Fruit fly (Drosophila melanogaster) whole organism, embryonic: ENCODE data around the gene Gdi.

ENCODE experiments used
- Atf6 ChIP-seq: fragments of 200-800 bp; sonication (Bioruptor generic); IDR thresholded peaks from 2 replicates; pipeline ENCODE4 v1.3.6; 2022; ENCODE audit warnings: missing biosample characterization, missing genetic modification characterization
- B-H2 ChIP-seq: fragments of 200-800 bp; sonication (Bioruptor generic); optimal IDR thresholded peaks from 2 replicates; lab custom pipeline; 2018; ENCODE audit warnings: missing biosample characterization, mild to moderate bottlenecking, missing genetic modification characterization
- CG10565 ChIP-seq: fragments of 200-800 bp; sonication (Bioruptor generic); optimal IDR thresholded peaks from 3 replicates; lab custom pipeline; 2016; ENCODE audit warnings: missing biosample characterization, mild to moderate bottlenecking, missing genetic modification characterization
- CG12659 ChIP-seq: fragments of 200-800 bp; sonication (Bioruptor generic); optimal IDR thresholded peaks from 3 replicates; lab custom pipeline; 2017; ENCODE audit warnings: mild to moderate bottlenecking, missing biosample characterization, missing genetic modification reagents, missing genetic modification characterization
- CG12942 ChIP-seq: fragments of 200-800 bp; sonication (Bioruptor generic); optimal IDR thresholded peaks from 3 replicates; lab custom pipeline; 2016; ENCODE audit warnings: missing biosample characterization, missing genetic modification characterization
- CG13424 ChIP-seq: fragments of 200-800 bp; sonication (Bioruptor generic); optimal IDR thresholded peaks from 2 replicates; lab custom pipeline; 2019; ENCODE audit warnings: missing biosample characterization, mild to moderate bottlenecking, missing genetic modification characterization, moderate library complexity
- CG14965 ChIP-seq: fragments of 200-800 bp; sonication (Bioruptor generic); optimal IDR thresholded peaks from 2 replicates; lab custom pipeline; 2016; ENCODE audit warnings: missing biosample characterization, missing genetic modification characterization, borderline replicate concordance
- CG15073 ChIP-seq: fragments of 200-800 bp; sonication (Bioruptor generic); optimal IDR thresholded peaks from 2 replicates; lab custom pipeline; 2016; ENCODE audit warnings: missing biosample characterization, missing genetic modification characterization
- CG1603 ChIP-seq: fragments of 200-800 bp; sonication (Bioruptor generic); optimal IDR thresholded peaks from 2 replicates; lab custom pipeline; 2019; ENCODE audit warnings: missing biosample characterization, mild to moderate bottlenecking, missing genetic modification characterization, moderate library complexity
- CG16813 ChIP-seq: fragments of 200-800 bp; sonication (Bioruptor generic); IDR thresholded peaks from 3 replicates; pipeline ENCODE4 v1.3.6; 2022; ENCODE audit warnings: missing biosample characterization, missing genetic modification characterization; ENCODE audit not compliant: partially characterized antibody
- CG31441 ChIP-seq: fragments of 200-800 bp; sonication (Bioruptor generic); IDR thresholded peaks from 2 replicates; pipeline ENCODE4 v1.3.6; 2022; ENCODE audit warnings: missing biosample characterization, missing genetic modification characterization
- CG4424 ChIP-seq: fragments of 200-800 bp; sonication (Bioruptor generic); optimal IDR thresholded peaks from 3 replicates; lab custom pipeline; 2016; ENCODE audit warnings: missing biosample characterization, missing genetic modification characterization
- CG4820 ChIP-seq: fragments of 200-800 bp; sonication (Bioruptor generic); optimal IDR thresholded peaks from 3 replicates; lab custom pipeline; 2016; ENCODE audit warnings: missing biosample characterization, missing genetic modification characterization
- CG7271 ChIP-seq: fragments of 200-800 bp; sonication (Bioruptor generic); optimal IDR thresholded peaks from 2 replicates; lab custom pipeline; 2018; ENCODE audit warnings: missing biosample characterization, mild to moderate bottlenecking, missing genetic modification characterization, moderate library complexity
- CG8944 ChIP-seq: fragments of 200-800 bp; sonication (Bioruptor generic); optimal IDR thresholded peaks from 3 replicates; lab custom pipeline; 2016; ENCODE audit warnings: missing biosample characterization, missing genetic modification characterization
- CG9727 ChIP-seq: fragments of 200-800 bp; sonication (Bioruptor generic); optimal IDR thresholded peaks from 3 replicates; lab custom pipeline; 2017; ENCODE audit warnings: missing biosample characterization, mild to moderate bottlenecking, missing genetic modification characterization
- CG9932 ChIP-seq: fragments of 200-800 bp; sonication (Bioruptor generic); IDR thresholded peaks from 2 replicates; pipeline ENCODE4 v1.3.6; 2022; ENCODE audit warnings: missing biosample characterization, missing genetic modification characterization
- Dll ChIP-seq: fragments of 200-800 bp; sonication (Bioruptor generic); IDR thresholded peaks from 4 replicates; pipeline ENCODE4 v1.3.6; 2022; ENCODE audit warnings: missing biosample characterization, missing genetic modification characterization; ENCODE audit not compliant: partially characterized antibody
- E2f1 ChIP-seq: fragments of 200-800 bp; sonication (Bioruptor generic); IDR thresholded peaks from 2 replicates; pipeline ENCODE4 v1.3.6; 2022; ENCODE audit warnings: missing biosample characterization, missing genetic modification characterization
- ERR ChIP-seq: fragments of 200-800 bp; sonication (Bioruptor generic); optimal IDR thresholded peaks from 2 replicates; lab custom pipeline; 2016; ENCODE audit warnings: missing biosample characterization, missing genetic modification characterization
- Fer1 ChIP-seq: fragments of 200-800 bp; sonication (Bioruptor generic); optimal IDR thresholded peaks from 2 replicates; lab custom pipeline; 2017; ENCODE audit warnings: missing biosample characterization, mild to moderate bottlenecking, missing genetic modification characterization
- Gug ChIP-seq: fragments of 200-800 bp; sonication (Bioruptor generic); IDR thresholded peaks from 4 replicates; pipeline ENCODE4 v1.3.6; 2022; ENCODE audit warnings: missing biosample characterization, missing genetic modification characterization
- HmgZ ChIP-seq: fragments of 200-800 bp; sonication (Bioruptor generic); optimal IDR thresholded peaks from 2 replicates; lab custom pipeline; 2018; ENCODE audit warnings: missing biosample characterization, mild to moderate bottlenecking, missing genetic modification characterization
- Hr51 ChIP-seq, 2 experiments: fragments of 200-800 bp; sonication (Bioruptor generic); optimal IDR thresholded peaks; 2 replicates in 1 of 2; 3 replicates in 1 of 2; lab custom pipeline; 2016 to 2018; ENCODE audit warnings: missing biosample characterization in 2 of 2, missing genetic modification characterization in 2 of 2, mild to moderate bottlenecking in 1 of 2, moderate library complexity in 1 of 2
- Lhr ChIP-seq: fragments of 200-800 bp; sonication (Bioruptor generic); optimal IDR thresholded peaks from 3 replicates; lab custom pipeline; 2017; ENCODE audit warnings: mild to moderate bottlenecking, missing biosample characterization, missing genetic modification reagents, missing genetic modification characterization
- Mrtf ChIP-seq: fragments of 200-800 bp; sonication (Bioruptor generic); IDR thresholded peaks from 3 replicates; pipeline ENCODE4 v1.3.6; 2022; ENCODE audit warnings: missing biosample characterization, missing genetic modification characterization
- NC2β ChIP-seq: fragments of 200-800 bp; sonication (Bioruptor generic); optimal IDR thresholded peaks from 2 replicates; lab custom pipeline; 2016; ENCODE audit warnings: missing biosample characterization, missing genetic modification characterization
- NfI ChIP-seq: fragments of 200-800 bp; sonication (Bioruptor generic); optimal IDR thresholded peaks from 3 replicates; lab custom pipeline; 2018; ENCODE audit warnings: missing biosample characterization, mild to moderate bottlenecking, missing genetic modification characterization, moderate library complexity
- Scr ChIP-seq: fragments of 200-800 bp; sonication (Bioruptor generic); IDR thresholded peaks from 2 replicates; pipeline ENCODE4 v1.3.6; 2022; ENCODE audit warnings: missing biosample characterization, missing genetic modification characterization; ENCODE audit not compliant: partially characterized antibody
- Xrp1 ChIP-seq: fragments of 200-800 bp; sonication (Bioruptor generic); IDR thresholded peaks from 2 replicates; pipeline ENCODE4 v1.3.6; 2022; ENCODE audit warnings: missing biosample characterization, missing genetic modification characterization
- amos ChIP-seq: fragments of 200-800 bp; sonication (Bioruptor generic); IDR thresholded peaks from 2 replicates; pipeline ENCODE4 v1.3.6; 2022; ENCODE audit warnings: missing biosample characterization, missing genetic modification characterization; ENCODE audit not compliant: partially characterized antibody
- bcd ChIP-seq: fragments of 200-800 bp; sonication (Bioruptor generic); optimal IDR thresholded peaks from 2 replicates; lab custom pipeline; 2017; ENCODE audit warnings: missing biosample characterization, mild to moderate bottlenecking, missing genetic modification characterization
- bowl ChIP-seq: fragments of 200-800 bp; sonication (Bioruptor generic); IDR thresholded peaks from 2 replicates; pipeline ENCODE4 v1.3.6; 2022; ENCODE audit warnings: missing biosample characterization, missing genetic modification characterization
- cas ChIP-seq: fragments of 200-800 bp; sonication (Bioruptor generic); IDR thresholded peaks from 2 replicates; pipeline ENCODE4 v1.3.6; 2022; ENCODE audit warnings: missing biosample characterization, missing genetic modification characterization
- eve ChIP-seq, 2 experiments: fragments of >200 bp; optimal IDR thresholded peaks; 2 replicates each; lab custom pipeline; 2017; ENCODE audit warnings: missing biosample characterization in 2 of 2, missing genetic modification characterization in 2 of 2
- jigr1 ChIP-seq: fragments of 200-800 bp; sonication (Bioruptor generic); IDR thresholded peaks from 3 replicates; pipeline ENCODE4 v1.3.6; 2022; ENCODE audit warnings: missing biosample characterization, missing genetic modification characterization
- lab ChIP-seq: fragments of 200-800 bp; sonication (Bioruptor generic); optimal IDR thresholded peaks from 3 replicates; lab custom pipeline; 2017; ENCODE audit warnings: missing biosample characterization, missing genetic modification characterization, mild to moderate bottlenecking, moderate library complexity, missing genetic modification reagents
- lov ChIP-seq, 2 experiments: fragments of 200-800 bp in 1 of 2; fragments of >200 bp in 1 of 2; sonication (Bioruptor generic) in 1 of 2; IDR thresholded peaks in 1 of 2; optimal IDR thresholded peaks in 1 of 2; 2 replicates in 1 of 2; 3 replicates in 1 of 2; pipeline versions ENCODE4 v1.3.6 to Lab custom; 2017 to 2022; ENCODE audit warnings: missing biosample characterization in 1 of 2, missing genetic modification characterization in 1 of 2
- nmo ChIP-seq: fragments of 200-800 bp; sonication (Bioruptor generic); optimal IDR thresholded peaks from 2 replicates; lab custom pipeline; 2018; ENCODE audit warnings: missing biosample characterization, mild to moderate bottlenecking, missing genetic modification characterization, moderate library complexity
- sens ChIP-seq: fragments of 200-800 bp; sonication (Bioruptor generic); peaks from one replicate; lab custom pipeline; 2016; ENCODE audit warnings: missing biosample characterization, missing genetic modification characterization
- stwl ChIP-seq: fragments of 200-800 bp; sonication (Bioruptor generic); optimal IDR thresholded peaks from 3 replicates; lab custom pipeline; 2018; ENCODE audit warnings: missing biosample characterization, mild to moderate bottlenecking, missing genetic modification characterization, moderate library complexity
- tio ChIP-seq: fragments of 200-800 bp; sonication (Bioruptor generic); optimal IDR thresholded peaks from 2 replicates; lab custom pipeline; 2017; ENCODE audit warnings: missing biosample characterization, missing genetic modification characterization, inconsistent platforms
- trem ChIP-seq: fragments of 200-800 bp; optimal IDR thresholded peaks from 3 replicates; lab custom pipeline; 2019; ENCODE audit warnings: missing biosample characterization, mild to moderate bottlenecking, missing genetic modification characterization, moderate library complexity
- unc-4 ChIP-seq: fragments of 200-800 bp; sonication (Bioruptor generic); IDR thresholded peaks from 2 replicates; pipeline ENCODE4 v1.3.6; 2022; ENCODE audit warnings: missing biosample characterization, missing genetic modification characterization; ENCODE audit not compliant: partially characterized antibody
- unpg ChIP-seq: fragments of 200-800 bp; sonication (Bioruptor generic); optimal IDR thresholded peaks from 3 replicates; lab custom pipeline; 2018; ENCODE audit warnings: missing biosample characterization, mild to moderate bottlenecking, missing genetic modification characterization, moderate library complexity
- vfl ChIP-seq: fragments of 200-800 bp; sonication (Bioruptor generic); optimal IDR thresholded peaks from 2 replicates; lab custom pipeline; 2016; ENCODE audit warnings: missing biosample characterization, missing genetic modification characterization
- wor ChIP-seq: fragments of 200-800 bp; sonication (Bioruptor generic); IDR thresholded peaks from 2 replicates; pipeline ENCODE4 v1.3.6; 2022; ENCODE audit warnings: missing biosample characterization, missing genetic modification characterization
- zen ChIP-seq: fragments of 200-800 bp; sonication (Bioruptor generic); optimal IDR thresholded peaks from 3 replicates; lab custom pipeline; 2018; ENCODE audit warnings: missing biosample characterization, mild to moderate bottlenecking, missing genetic modification characterization, moderate library complexity
- zfh1 ChIP-seq: fragments of 200-800 bp; sonication (Bioruptor generic); IDR thresholded peaks from 3 replicates; pipeline ENCODE4 v1.3.6; 2022; ENCODE audit warnings: missing biosample characterization, missing genetic modification characterization

Gdi gene

DNA sequence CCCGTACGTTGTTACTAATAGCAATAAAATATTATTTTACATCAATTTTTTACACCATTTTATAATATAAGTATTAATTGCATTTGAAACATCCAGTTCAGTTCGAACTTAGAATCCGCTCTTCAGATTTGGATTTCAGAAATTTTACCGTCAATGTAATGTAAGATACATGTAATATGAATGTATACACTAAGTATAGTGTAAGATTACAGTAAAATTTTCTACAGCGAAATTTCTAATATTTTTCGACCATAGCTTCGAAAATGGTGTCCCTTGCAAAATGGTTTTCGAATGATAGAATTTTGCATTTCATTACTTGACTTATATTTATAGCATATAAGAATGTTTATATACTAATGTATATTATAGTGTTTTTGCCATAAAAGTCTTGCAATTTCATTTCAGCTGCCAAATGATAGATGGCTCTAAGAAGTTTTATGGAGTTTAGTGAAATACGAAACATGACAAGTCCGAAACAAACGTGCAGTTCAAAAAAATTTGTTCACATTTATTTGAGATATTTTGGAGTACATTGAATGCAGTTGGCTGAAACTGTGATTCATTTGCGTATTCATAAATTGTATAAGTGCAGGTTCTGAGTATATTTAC is 30.1 kb downstream of the Gdi start (continued):
- TF ChIP-seq CG12659 (GFP tag; lab: Kevin White, UChicago) (no peak), lab (no peak), Xrp1 (GFP tag; lab: Robert Waterston, UW) (peak; percentile 11; the same call in 1 of the 2 replicates), bowl (GFP tag; lab: Robert Waterston, UW) (no peak), CG9932 (GFP tag; lab: Robert Waterston, UW) (no peak), CG7271 (tag; lab: Kevin White, UChicago) (peak; percentile 10), zfh1 (GFP tag; lab: Robert Waterston, UW) (no peak), HmgZ (tag; lab: Kevin White, UChicago) (no peak), CG31441 (GFP tag; lab: Robert Waterston, UW) (no peak), CG14965 (GFP tag; lab: Kevin White, UChicago) (peak; percentile 91), Fer1 (GFP tag; lab: Kevin White, UChicago) (no peak), CG15073 (no peak), lov (optimal IDR thresholded peaks at IDR 0.05; lab: Kevin White, UChicago) (no peak), lov (GFP tag; IDR thresholded peaks at IDR 0.05; lab: Robert Waterston, UW) (peak; percentile 12; the same call in 1 of the 3 replicates), CG13424 (tag; lab: Kevin White, UChicago) (no peak), ERR (no peak), stwl (tag; lab: Kevin White, UChicago) (peak; percentile 16), jigr1 (no peak), Lhr (GFP tag; lab: Kevin White, UChicago) (no peak), unc-4 (GFP tag; lab: Robert Waterston, UW) (no peak), Mrtf (no peak), CG10565 (GFP tag; lab: Kevin White, UChicago) (no peak), bcd (GFP tag; lab: Kevin White, UChicago) (no peak), unpg (GFP tag; lab: Kevin White, UChicago) (no peak), Scr (GFP tag; lab: Robert Waterston, UW) (0 out of 2 replicates have a peak, but pooled peaks have one; percentile 36), CG12942 (GFP tag; lab: Kevin White, UChicago) (no peak), Gug (GFP tag; lab: Robert Waterston, UW) (no peak), NfI (GFP tag; lab: Kevin White, UChicago) (peak; percentile 2), zen (tag; lab: Kevin White, UChicago) (peak; percentile 16), cas (no peak), tio (no peak), eve (GFP tag; optimal IDR thresholded peaks at IDR 0.05; lab: Kevin White, UChicago) (no peak), CG1603 (no peak), CG9727 (GFP tag; lab: Kevin White, UChicago) (no peak), wor (GFP tag; lab: Robert Waterston, UW) (no peak), nmo (GFP tag; lab: Kevin White, UChicago) (no peak), Atf6 (no peak), NC2β (GFP tag; lab: Kevin White, UChicago) (no peak), sens (GFP tag; lab: Kevin White, UChicago) (peak; percentile 82), Dll (GFP tag; lab: Robert Waterston, UW) (no peak), vfl (GFP tag; lab: Kevin White, UChicago) (no peak), B-H2 (GFP tag; lab: Kevin White, UChicago) (no peak), CG4424 (peak; percentile 43), Hr51 (GFP tag; optimal IDR thresholded peaks at IDR 0.05; lab: Kevin White, UChicago) (peak in 1 of 2 experiments; percentile 1), E2f1 (no peak), CG16813 (GFP tag; lab: Robert Waterston, UW) (peak; percentile 65), CG4820 (GFP tag; lab: Kevin White, UChicago) (no peak), trem (tag; lab: Kevin White, UChicago) (peak; percentile 6), amos (GFP tag; lab: Robert Waterston, UW) (peak; percentile 73), CG8944 (GFP tag; lab: Kevin White, UChicago) (no peak)
